Fruit fly (Drosophila melanogaster): ENCODE data around the gene CG34367.
A peak's percentile ranks its signal among the peaks of the same experiment; 100 is the strongest.

dm6 chr2L:10375464-10376236 lies 21.9 kb upstream of the CG34367 start, which contains the start of the genes CG33303 and dpr19:
- TF ChIP-seq slp2 (GFP tag; optimal IDR thresholded peaks at IDR 0.05), result no peak
- TF ChIP-seq CG11085 (GFP tag; IDR thresholded peaks at IDR 0.05), result no peak
- TF ChIP-seq CG3407 (GFP tag; optimal IDR thresholded peaks at IDR 0.05), result peak; percentile 63
- TF ChIP-seq CG11696 (GFP tag; IDR thresholded peaks at IDR 0.05), result peak; percentile 63; the same call in 1 of the 2 replicates
- TF ChIP-seq mam (GFP tag; optimal IDR thresholded peaks at IDR 0.05), result no peak
- peak; percentile 90 for TF ChIP-seq CG8924 (tag; optimal IDR thresholded peaks at IDR 0.05)
- peak; percentile 27 for TF ChIP-seq CG2120 (GFP tag; optimal IDR thresholded peaks at IDR 0.05)
- TF ChIP-seq CG8765 (GFP tag; IDR thresholded peaks at IDR 0.05), result no peak
- TF ChIP-seq D19A (tag; optimal IDR thresholded peaks at IDR 0.05), result peak; percentile 83
- TF ChIP-seq knrl (GFP tag; IDR thresholded peaks at IDR 0.05; ENCODE audit: partially characterized antibody), result no peak
- no peak for TF ChIP-seq CG6175 (GFP tag; IDR thresholded peaks at IDR 0.05)
- no peak for TF ChIP-seq CG9215 (GFP tag; IDR thresholded peaks at IDR 0.05)
- peak; percentile 55 for TF ChIP-seq Lhr (GFP tag; optimal IDR thresholded peaks at IDR 0.05)
- TF ChIP-seq odd (GFP tag; optimal IDR thresholded peaks at IDR 0.05), result peak; percentile 53

Data from whole organism, embryonic.